Fruit fly (Drosophila melanogaster): Measurements from ENCODE around the gene Snoo.
"Not testable (repeated sequence)": the region's sequence is repeated elsewhere in the genome, so short reads cannot be mapped to it uniquely, and the experiment has no call there.

Gene Snoo

DNA sequence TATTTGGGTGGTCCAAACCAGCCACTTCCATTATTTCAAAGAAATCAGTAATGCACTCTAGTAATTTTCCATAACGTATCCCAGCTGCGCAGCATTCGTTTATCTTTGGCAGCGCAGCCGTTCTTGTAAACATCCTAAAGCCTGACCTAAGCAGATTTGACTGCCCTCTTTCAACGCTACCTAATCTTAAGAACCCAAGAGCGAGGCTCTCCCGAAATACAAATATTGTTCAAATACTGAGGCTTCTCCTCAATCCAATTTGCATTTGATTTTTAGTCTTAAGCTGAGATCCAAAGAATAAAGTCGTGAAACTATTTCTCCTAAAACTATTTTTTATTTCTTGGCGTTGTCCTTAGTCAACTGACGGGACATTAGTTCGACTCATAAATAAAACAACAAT lies 350 bp downstream of the Snoo start, which contains the start of gene CG7231:
Gene CG7231, plus strand, starts transcription at position 301 of the 400 bp plus-strand sequence.
- not testable (repeated sequence) for TF ChIP-seq CG17801 (GFP tag; optimal IDR thresholded peaks at IDR 0.05; ENCODE audit: partially characterized antibody)

DNA sequence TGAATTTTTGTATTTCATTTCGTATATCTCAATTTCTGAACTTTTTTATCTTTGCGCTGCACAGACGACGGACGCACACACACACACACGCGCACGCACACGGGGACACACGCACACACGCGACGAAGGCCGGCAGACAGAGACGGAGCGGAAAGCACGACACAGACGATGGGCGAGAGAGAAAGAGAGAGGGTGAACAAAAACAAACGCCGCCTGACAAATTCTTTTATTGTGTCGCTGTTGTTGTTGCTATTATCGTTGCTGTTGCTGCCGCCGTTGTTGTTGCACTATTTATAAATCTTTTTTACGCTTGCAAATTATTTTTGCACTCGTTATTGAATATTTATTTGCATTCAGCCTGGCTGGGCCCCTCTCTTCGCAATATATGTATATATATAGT lies 7.3 kb downstream of the Snoo start:
- TF ChIP-seq CG17801 (GFP tag; optimal IDR thresholded peaks at IDR 0.05; ENCODE audit: partially characterized antibody): no peak

DNA sequence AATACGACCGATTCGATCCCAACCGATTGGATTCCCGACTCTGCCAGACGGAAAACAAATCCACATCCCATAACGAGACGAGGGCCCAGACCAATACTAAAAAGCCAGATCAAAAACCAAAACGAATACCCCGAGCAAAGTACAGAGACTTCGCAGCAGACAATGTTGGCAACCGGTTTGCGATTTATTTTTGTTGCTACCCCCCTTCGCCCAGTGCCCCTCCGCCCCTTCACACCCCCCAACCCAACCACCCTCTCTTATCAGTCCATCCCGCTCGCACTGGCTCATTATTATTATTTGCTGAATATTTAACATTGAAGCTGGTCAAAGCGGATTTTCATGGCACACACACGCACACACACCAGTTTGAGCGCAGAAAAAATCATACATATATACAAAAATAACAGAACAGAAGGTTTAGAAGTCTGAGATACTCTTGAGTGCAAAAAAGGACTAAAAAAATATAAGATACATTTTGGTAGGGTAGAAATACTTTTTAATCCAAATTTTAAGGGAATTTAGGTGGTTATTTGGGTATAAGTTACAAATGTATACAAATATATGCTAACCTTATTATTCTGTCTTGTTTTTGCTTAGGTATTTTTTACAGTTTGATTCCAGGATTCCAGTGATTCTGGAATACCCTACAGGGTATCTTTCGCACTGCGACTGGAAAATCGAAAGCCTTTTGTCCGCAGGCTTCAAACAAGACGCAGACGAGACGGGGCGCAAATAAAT lies 10.4 kb downstream of the Snoo start:
- no peak for TF ChIP-seq CG17801 (GFP tag; optimal IDR thresholded peaks at IDR 0.05; ENCODE audit: partially characterized antibody)

DNA sequence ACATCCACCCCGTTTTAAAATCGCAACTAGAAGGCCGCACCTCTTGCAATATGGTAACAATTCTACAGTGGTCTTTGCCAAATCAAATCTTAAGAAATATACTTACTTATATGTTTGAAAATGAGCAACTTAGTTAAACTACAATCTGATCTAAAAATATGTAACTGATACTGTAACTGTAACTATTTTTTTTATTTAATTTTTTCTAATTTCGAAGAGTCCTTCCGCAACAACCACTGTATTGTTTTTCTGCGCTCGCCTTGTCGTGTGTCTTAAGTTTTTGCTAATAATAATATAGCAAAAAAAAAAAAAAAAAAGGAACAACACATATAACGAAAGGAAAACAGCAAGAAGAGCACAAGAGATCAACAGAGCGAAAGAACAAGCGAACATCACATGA lies 12.6 kb downstream of the Snoo start:
- no peak for TF ChIP-seq CG17801 (GFP tag; optimal IDR thresholded peaks at IDR 0.05; ENCODE audit: partially characterized antibody)

DNA sequence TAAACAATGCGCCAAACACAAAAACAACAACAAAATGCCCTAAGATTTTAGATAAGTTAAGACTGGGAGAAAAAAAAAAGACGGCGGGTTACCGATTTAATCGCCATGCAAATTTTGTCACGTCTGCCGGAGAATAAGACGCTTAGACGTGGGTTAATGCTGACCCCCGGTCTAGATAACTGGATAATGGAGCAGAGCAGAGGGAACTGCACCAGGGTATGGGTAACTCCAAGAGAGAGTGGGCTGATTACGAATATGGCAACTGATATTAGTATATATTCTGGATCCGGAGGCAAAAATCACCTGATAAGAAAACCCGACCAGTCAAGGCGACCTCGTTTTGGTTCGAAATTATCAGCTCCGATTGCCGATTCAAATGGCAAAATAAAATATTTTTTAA lies 14.0 kb downstream of the Snoo start:
- TF ChIP-seq CG17801 (GFP tag; optimal IDR thresholded peaks at IDR 0.05; ENCODE audit: partially characterized antibody): no peak

DNA sequence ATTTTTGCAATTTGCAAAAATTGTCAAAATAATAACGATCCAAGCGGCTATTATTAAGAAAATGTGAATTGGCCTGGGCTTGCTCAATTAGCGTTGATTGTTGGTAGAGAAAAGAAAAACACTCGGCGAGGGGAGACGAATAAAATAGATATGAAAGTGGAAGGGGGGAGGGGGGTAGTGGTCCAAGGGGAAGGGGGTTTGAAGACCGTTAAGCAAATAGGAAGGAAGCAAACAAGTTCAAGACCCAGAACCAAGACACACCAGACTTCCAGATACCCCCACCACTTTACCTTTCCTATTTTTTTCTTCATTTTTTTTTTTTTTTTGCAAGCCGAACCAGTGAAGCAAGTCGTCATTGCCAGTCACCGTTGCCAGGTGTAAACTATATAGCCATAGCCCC lies 14.7 kb downstream of the Snoo start:
- TF ChIP-seq CG17801 (GFP tag; optimal IDR thresholded peaks at IDR 0.05; ENCODE audit: partially characterized antibody): no peak

DNA sequence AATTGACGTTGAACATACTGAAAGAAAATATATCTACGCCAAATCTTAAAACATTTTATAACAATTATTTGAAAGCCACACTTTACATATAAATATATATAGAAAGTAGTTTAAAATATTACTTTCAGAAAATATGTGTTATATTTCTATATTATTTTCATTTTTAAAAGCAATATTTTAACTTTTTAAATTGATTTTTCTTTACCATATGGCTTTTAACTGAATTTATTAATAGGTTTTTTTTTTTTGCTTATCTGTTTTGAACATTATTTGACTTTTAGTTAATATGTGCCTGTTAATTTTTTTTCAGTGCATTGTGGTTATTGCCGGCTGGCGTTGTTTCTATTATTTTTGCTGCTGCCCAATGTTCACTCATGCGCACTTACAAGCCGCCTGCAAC lies 15.9 kb downstream of the Snoo start:
- TF ChIP-seq CG17801 (GFP tag; optimal IDR thresholded peaks at IDR 0.05; ENCODE audit: partially characterized antibody): no peak

DNA sequence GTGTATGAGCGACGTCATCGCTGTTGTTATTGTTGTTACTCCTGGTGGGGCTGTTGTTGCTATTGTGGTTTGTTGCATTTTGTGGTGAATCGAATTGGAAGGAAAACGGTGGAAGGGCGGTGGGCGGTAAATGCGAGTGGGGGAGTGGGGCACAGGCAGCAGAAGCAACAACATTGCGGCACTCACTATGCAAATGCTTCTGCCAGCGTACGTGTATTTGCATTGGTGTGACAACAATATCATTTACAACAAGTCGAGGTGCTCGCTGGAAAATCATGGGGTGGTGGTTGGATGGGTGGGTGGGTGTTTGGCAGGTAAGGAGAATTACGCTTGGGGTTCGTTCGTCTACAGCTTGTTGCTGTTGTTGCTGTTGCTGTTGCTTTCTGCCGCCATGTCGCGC lies 16.4 kb downstream of the Snoo start:
- TF ChIP-seq CG17801 (GFP tag; optimal IDR thresholded peaks at IDR 0.05; ENCODE audit: partially characterized antibody): no peak

DNA sequence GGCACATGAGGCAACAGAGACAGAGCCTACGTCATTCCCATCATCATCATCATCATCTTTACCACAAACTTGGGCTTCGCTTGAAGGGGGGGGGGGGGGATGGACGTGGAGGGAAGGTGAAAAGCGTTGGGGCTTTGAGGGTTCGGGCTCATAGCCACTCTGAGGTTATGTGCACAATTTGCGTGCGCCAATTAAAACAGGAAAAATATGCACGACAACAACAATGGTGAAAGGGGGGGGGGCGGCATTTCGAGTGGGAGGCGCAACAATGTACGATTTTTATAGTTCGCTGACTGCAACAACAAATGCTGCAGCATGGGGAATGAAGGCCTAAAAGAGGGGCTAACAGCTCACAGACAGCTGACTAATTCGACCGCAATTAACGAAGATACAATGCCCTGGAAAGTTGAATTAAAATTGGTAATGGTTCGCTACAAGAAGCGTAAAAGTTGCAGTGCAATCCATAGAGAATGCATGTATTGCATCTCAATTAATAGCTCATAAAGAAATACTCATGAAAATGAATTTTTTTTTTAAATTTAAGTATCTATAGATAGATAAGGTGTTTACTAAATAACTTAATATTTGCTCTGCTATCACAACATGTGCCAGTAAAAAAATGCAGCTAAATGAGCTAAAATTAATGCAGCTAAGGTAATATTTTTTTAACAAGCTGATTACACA lies 17.0 kb downstream of the Snoo start:
- no peak for TF ChIP-seq CG17801 (GFP tag; optimal IDR thresholded peaks at IDR 0.05; ENCODE audit: partially characterized antibody)

DNA sequence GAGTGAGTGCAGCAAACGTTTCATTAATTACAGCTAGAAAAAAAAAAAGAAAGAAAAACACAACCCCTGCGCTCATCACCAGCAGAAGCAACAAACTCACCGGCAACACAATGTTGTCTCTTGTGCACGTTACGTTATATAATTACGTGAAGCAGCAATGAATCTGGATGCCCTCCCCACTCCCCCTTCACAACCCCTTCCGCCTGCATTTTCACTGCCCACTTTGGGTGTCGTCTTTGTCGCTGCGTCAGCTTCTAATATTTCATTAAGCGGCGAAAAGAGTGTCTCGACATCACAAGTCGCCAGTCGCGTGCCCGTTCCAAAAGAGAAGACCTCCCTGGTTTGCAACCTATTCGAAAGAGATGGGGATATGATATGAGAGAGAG lies 17.5 kb downstream of the Snoo start:
- TF ChIP-seq CG17801 (GFP tag; optimal IDR thresholded peaks at IDR 0.05; ENCODE audit: partially characterized antibody): no peak

DNA sequence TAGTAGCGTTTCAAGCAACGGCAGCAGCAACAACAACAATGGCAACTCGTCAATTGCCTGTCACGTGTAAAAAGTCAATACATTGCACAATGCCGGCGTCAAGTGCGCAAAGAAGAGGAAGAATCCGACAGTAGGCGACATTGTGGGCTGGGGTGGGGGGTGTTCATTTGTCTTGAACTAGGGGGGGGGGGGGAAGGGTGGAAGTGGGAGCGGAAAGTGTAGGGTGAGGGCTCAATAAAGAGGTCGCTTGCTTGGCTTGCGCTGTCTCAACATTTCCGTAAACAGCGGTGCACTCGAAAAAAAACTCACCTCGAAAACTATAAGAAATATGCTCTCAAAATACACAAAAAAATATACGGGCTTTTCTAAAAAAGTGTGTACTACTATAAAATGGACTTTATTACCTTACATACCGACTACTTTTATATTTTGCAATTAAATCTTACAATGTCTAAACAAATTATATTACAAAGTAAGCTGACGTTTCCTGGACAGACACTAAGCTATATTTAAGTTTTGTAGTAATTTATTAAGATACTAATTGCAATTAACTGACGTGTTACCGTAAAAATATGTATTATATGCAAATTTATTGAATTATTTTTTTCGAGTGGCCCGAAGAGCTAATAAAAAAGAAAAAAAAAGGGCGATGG lies 18.1 kb downstream of the Snoo start:
- peak; percentile 3 for TF ChIP-seq CG17801 (GFP tag; optimal IDR thresholded peaks at IDR 0.05; ENCODE audit: partially characterized antibody)

DNA sequence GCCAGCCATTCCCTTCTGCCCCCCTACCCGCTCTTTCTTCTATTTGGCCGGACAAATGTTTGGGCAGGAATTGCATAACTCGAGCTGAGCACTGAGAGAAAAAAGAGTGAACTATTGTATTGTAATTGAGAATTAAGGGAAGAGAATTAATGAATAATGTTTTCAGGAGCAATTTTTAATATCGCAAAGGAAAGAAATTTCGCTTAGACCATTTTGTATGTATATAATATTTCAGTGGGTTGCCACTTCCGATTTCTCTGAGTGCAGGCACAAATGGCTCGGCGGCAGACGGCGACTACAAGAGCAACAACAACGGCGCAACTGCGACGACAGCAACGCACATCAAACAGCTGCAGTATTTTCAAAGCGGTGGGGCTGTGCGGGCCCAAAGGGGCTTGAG lies 19.4 kb downstream of the Snoo start:
- peak; percentile 38 for TF ChIP-seq CG17801 (GFP tag; optimal IDR thresholded peaks at IDR 0.05; ENCODE audit: partially characterized antibody)

DNA sequence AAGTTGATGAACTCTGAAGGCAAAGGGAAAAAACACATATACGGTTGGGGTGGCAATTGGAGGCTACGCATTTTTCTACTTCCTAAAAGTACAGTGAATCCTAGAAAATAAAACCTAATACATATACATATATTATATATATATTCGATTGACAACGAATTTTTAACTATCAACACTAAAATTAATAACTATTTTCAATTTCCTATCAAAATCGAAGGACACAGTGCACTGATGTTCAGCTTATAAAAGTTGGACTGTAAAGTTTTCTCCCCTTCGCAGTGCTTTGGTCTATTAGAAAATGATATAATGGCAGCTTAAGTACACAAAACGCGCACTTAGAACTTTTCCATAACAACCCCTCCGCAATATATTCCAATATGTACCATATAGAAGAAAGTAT lies 21.1 kb downstream of the Snoo start:
- no peak for TF ChIP-seq CG17801 (GFP tag; optimal IDR thresholded peaks at IDR 0.05; ENCODE audit: partially characterized antibody)

DNA sequence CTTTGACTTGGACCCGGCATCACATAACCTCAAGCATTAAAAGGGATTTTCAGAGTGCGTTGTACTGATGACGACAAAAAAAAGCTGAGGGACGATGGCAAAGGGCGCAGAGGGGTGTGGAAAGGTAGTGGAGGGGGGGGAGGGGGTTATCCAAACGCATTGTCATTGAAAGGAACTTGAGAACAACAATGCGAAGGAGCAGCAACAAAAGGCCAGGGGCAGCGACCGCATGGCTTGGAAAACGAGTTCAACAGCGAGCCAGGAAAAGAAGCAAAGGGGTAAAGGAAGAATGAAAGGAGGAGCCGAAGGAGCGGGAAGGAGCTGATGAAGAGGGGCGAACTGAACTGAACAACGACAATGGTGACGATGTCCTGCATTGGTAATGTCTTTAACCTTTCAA lies 21.8 kb downstream of the Snoo start:
- no peak for TF ChIP-seq CG17801 (GFP tag; optimal IDR thresholded peaks at IDR 0.05; ENCODE audit: partially characterized antibody)

DNA sequence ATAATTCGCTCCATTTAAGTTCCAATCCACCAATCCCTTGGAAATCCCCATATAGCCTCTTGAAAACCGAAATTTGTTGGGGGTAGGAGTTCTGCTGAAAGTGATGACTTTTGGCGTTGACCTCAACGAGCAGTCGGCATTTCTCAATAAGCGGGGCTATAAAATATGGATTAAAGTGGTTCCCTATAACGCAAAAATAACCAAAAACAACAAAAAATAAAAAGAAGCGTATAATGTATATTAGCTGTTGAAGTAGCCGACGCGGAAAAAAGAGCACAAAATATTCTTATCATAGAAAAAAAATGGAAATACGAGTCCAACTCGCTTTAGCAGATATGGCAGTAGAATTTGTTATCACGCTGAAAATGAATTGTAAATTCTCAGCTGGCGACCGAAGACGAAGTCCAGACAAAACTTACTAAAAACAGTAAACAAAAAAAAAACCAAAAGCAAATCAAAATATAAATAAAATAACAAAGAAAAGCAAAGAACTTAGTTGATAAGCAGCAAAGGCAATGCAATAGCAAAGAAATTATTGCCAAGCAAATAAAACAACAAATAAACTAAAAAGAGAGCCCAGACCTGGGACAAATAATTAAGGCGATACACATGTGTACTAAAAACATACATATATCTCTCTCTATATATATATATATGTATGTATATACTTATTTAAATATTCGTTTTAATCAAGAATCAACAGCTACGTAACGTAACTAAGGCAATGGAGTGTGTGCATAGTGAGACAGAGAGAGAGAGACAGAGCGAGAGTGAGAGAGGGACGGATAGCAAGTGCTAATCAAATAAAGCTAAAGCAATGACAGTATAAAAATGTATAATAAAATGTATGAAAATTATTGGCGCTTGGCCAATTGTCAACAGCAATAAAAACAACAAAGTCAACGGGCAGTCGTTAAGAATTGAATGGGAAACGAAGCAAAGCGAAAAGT lies 23.1 kb downstream of the Snoo start:
- peak; percentile 44 for TF ChIP-seq CG17801 (GFP tag; optimal IDR thresholded peaks at IDR 0.05; ENCODE audit: partially characterized antibody)

Data from ovary, adult (tissue).